Fruit fly (Drosophila melanogaster) Kc167 (cell line): ENCODE results near the gene CG42792.

Experiments
- Sin3A ChIP-seq: fragments of >200 bp; optimal IDR thresholded peaks from 2 replicates; lab custom pipeline; 2018; ENCODE audit warnings: missing external identifiers
- h ChIP-seq: fragments of >200 bp; optimal IDR thresholded peaks from 3 replicates; lab custom pipeline; 2018; ENCODE audit warnings: missing external identifiers
- insv ChIP-seq: fragments of >200 bp; optimal IDR thresholded peaks from 3 replicates; lab custom pipeline; 2018; ENCODE audit warnings: missing external identifiers
- psq ChIP-seq: fragments of >200 bp; optimal IDR thresholded peaks from 2 replicates; lab custom pipeline; 2017; ENCODE audit warnings: missing external identifiers

- TF ChIP-seq Sin3A (lab: Kevin White, UChicago) (no peak), psq (lab: Kevin White, UChicago) (no peak), insv (no peak), h (lab: Kevin White, UChicago) (no peak)
Measured at dm6 chr2L:15900424-15900823, 35.2 kb upstream of the CG42792 start, which contains the start of gene CG31823.
